Fruit fly (Drosophila melanogaster) whole organism, wandering third instar larva: Measurements from ENCODE around the gene CG14135.

ENCODE experiments used
- Hr78 ChIP-seq: fragments of >200 bp; optimal IDR thresholded peaks from 2 replicates; lab custom pipeline; 2017; ENCODE audit warnings: missing biosample characterization, missing genetic modification characterization
- OdsH ChIP-seq: fragments of 200-800 bp; sonication (Bioruptor generic); optimal IDR thresholded peaks from 2 replicates; lab custom pipeline; 2016; ENCODE audit warnings: missing biosample characterization, mild to moderate bottlenecking, missing genetic modification characterization
- h ChIP-seq: fragments of 200-800 bp; sonication (Bioruptor generic); optimal IDR thresholded peaks from 3 replicates; lab custom pipeline; 2016; ENCODE audit warnings: missing biosample characterization, mild to moderate bottlenecking, missing genetic modification characterization
- lola ChIP-seq: fragments of >200 bp; optimal IDR thresholded peaks from 2 replicates; lab custom pipeline; 2017; ENCODE audit warnings: missing biosample characterization, missing genetic modification characterization
- pan ChIP-seq: fragments of >200 bp; optimal IDR thresholded peaks from 2 replicates; lab custom pipeline; 2017
- psq ChIP-seq: fragments of 200-800 bp; sonication (Bioruptor generic); optimal IDR thresholded peaks from 3 replicates; lab custom pipeline; 2017; ENCODE audit warnings: missing biosample characterization, mild to moderate bottlenecking, missing genetic modification characterization, moderate library complexity
- usp ChIP-seq: fragments of >200 bp; optimal IDR thresholded peaks from 2 replicates; lab custom pipeline; 2017; ENCODE audit warnings: missing biosample characterization, missing genetic modification characterization
- woc ChIP-seq: sonication (Bioruptor generic); optimal IDR thresholded peaks from 2 replicates; lab custom pipeline; 2016; ENCODE audit warnings: missing biosample characterization, mild to moderate bottlenecking, missing genetic modification characterization

dm6 chr3L:11656189-11656588 is 35.2 kb upstream of the CG14135 start:
- TF ChIP-seq lola (no peak), h (no peak), pan (lab: Kevin White, UChicago) (no peak), OdsH (GFP tag; lab: Kevin White, UChicago) (no peak), usp (no peak), psq (GFP tag; lab: Kevin White, UChicago) (no peak), woc (GFP tag; lab: Kevin White, UChicago) (no peak), Hr78 (GFP tag; lab: Kevin White, UChicago) (no peak)
